Worm (Caenorhabditis elegans) whole organism, L4 larva: ENCODE measurements around the gene che-10.

ENCODE experiments used
- T26A8.4 ChIP-seq: fragments of 200-800 bp; sonication (Bioruptor generic); IDR thresholded peaks from 2 replicates; pipeline ENCODE4 v1.3.6; 2022; ENCODE audit warnings: missing genetic modification characterization, missing compliant biosample characterization
- Y48G9A.11 ChIP-seq: fragments of 200-800 bp; sonication (Bioruptor generic); IDR thresholded peaks from 2 replicates; pipeline ENCODE4 v1.3.6; 2022; ENCODE audit warnings: missing genetic modification reagents, missing genetic modification characterization, missing compliant biosample characterization
- Y5F2A.4 ChIP-seq: fragments of 200-800 bp; sonication (Bioruptor generic); optimal IDR thresholded peaks from 2 replicates; lab custom pipeline; 2018; ENCODE audit warnings: mild to moderate bottlenecking, missing genetic modification characterization, missing compliant biosample characterization
- ZK546.5 ChIP-seq, 2 experiments: sonication (generic microtip); optimal IDR thresholded peaks; 2 replicates each; lab custom pipeline; 2017; ENCODE audit warnings: missing biosample characterization in 2 of 2, missing genetic modification characterization in 2 of 2
- aly-2 ChIP-seq: sonication (generic microtip); optimal IDR thresholded peaks from 2 replicates; lab custom pipeline; 2018; ENCODE audit warnings: missing biosample characterization, missing genetic modification characterization
- ceh-28 ChIP-seq: fragments of 150-350 bp; optimal IDR thresholded peaks from 2 replicates; lab custom pipeline; 2014; ENCODE audit warnings: missing biosample characterization, missing genetic modification reagents, missing genetic modification characterization
- ceh-62 ChIP-seq: sonication (generic microtip); optimal IDR thresholded peaks from 2 replicates; lab custom pipeline; 2017; ENCODE audit warnings: missing biosample characterization, missing genetic modification characterization
- ceh-82 ChIP-seq: sonication (generic microtip); optimal IDR thresholded peaks from 2 replicates; lab custom pipeline; 2017; ENCODE audit warnings: missing biosample characterization, missing genetic modification characterization
- ces-1 ChIP-seq: fragments of 150-350 bp; sonication (generic microtip); optimal IDR thresholded peaks from 4 replicates; lab custom pipeline; 2014; ENCODE audit warnings: missing biosample characterization, missing genetic modification reagents, missing genetic modification characterization
- ctbp-1 ChIP-seq: fragments of 200-800 bp; sonication (Bioruptor generic); IDR thresholded peaks from 2 replicates; pipeline ENCODE4 v1.3.6; 2022; ENCODE audit warnings: missing genetic modification reagents, missing genetic modification characterization, missing compliant biosample characterization
- daf-16 ChIP-seq, 3 experiments: sonication (generic microtip); optimal IDR thresholded peaks; 2 replicates each; lab custom pipeline; 2016 to 2017; ENCODE audit warnings: missing genetic modification characterization in 3 of 3, missing genetic modification reagents in 3 of 3, mild to moderate bottlenecking in 2 of 3, missing compliant biosample characterization in 2 of 3, missing biosample characterization in 1 of 3, moderate library complexity in 1 of 3
- daf-19 ChIP-seq: fragments of 200-800 bp; sonication (Bioruptor generic); conservative IDR thresholded peaks from 2 replicates; pipeline ENCODE4 v1.3.6; 2022; ENCODE audit warnings: missing genetic modification characterization, missing compliant biosample characterization
- daf-8 ChIP-seq: fragments of 200-800 bp; sonication (Bioruptor generic); IDR thresholded peaks from 2 replicates; pipeline ENCODE4 v1.3.6; 2022; ENCODE audit warnings: missing genetic modification characterization, missing compliant biosample characterization
- dmd-6 ChIP-seq: fragments of 200-800 bp; sonication (Bioruptor generic); IDR thresholded peaks from 2 replicates; pipeline ENCODE4 v1.3.6; 2022; ENCODE audit warnings: missing genetic modification reagents, missing genetic modification characterization, missing compliant biosample characterization
- dmd-9 ChIP-seq: fragments of 200-800 bp; sonication (Bioruptor generic); IDR thresholded peaks from 2 replicates; pipeline ENCODE4 v1.3.6; 2022; ENCODE audit warnings: missing genetic modification reagents, missing genetic modification characterization, missing compliant biosample characterization
- duxl-1 ChIP-seq: sonication (generic microtip); optimal IDR thresholded peaks from 2 replicates; lab custom pipeline; 2016; ENCODE audit warnings: mild to moderate bottlenecking, missing genetic modification characterization, moderate library complexity, missing compliant biosample characterization; ENCODE audit not compliant: poor library complexity
- egl-43 ChIP-seq: fragments of 200-800 bp; sonication (Bioruptor generic); IDR thresholded peaks from 2 replicates; pipeline ENCODE4 v1.3.6; 2022; ENCODE audit warnings: missing genetic modification reagents, missing genetic modification characterization, missing compliant biosample characterization
- lim-7 ChIP-seq: fragments of 200-800 bp; sonication (Bioruptor generic); IDR thresholded peaks from 2 replicates; pipeline ENCODE4 v1.3.6; 2022; ENCODE audit warnings: missing genetic modification characterization, missing compliant biosample characterization
- lin-1 ChIP-seq: fragments of 200-800 bp; sonication (Bioruptor generic); IDR thresholded peaks from 2 replicates; pipeline ENCODE4 v1.3.6; 2022; ENCODE audit warnings: missing genetic modification reagents, missing genetic modification characterization, missing compliant biosample characterization
- lin-38 ChIP-seq: fragments of 200-800 bp; sonication (Bioruptor generic); IDR thresholded peaks from 2 replicates; pipeline ENCODE4 v1.3.6; 2022; ENCODE audit warnings: missing genetic modification reagents, missing genetic modification characterization, missing compliant biosample characterization
- lir-3 ChIP-seq: sonication (generic microtip); optimal IDR thresholded peaks from 2 replicates; lab custom pipeline; 2016; ENCODE audit warnings: mild to moderate bottlenecking, missing genetic modification characterization, missing compliant biosample characterization
- mdl-1 ChIP-seq, 2 experiments: fragments of 150-350 bp in 1 of 2; sonication (generic microtip) in 1 of 2; optimal IDR thresholded peaks; 2 replicates each; lab custom pipeline; 2014 to 2017; ENCODE audit warnings: missing biosample characterization in 2 of 2, missing genetic modification characterization in 2 of 2
- nhr-102 ChIP-seq: sonication (generic microtip); optimal IDR thresholded peaks from 2 replicates; lab custom pipeline; 2016; ENCODE audit warnings: mild to moderate bottlenecking, missing genetic modification characterization, moderate library complexity, missing compliant biosample characterization
- nhr-237 ChIP-seq: sonication (generic microtip); optimal IDR thresholded peaks from 2 replicates; lab custom pipeline; 2017; ENCODE audit warnings: missing biosample characterization, missing genetic modification characterization
- nhr-25 ChIP-seq: sonication (generic microtip); optimal IDR thresholded peaks from 2 replicates; lab custom pipeline; 2017; ENCODE audit warnings: missing genetic modification characterization, mild to moderate bottlenecking, missing compliant biosample characterization, antibody characterized with exemption, moderate library complexity, borderline replicate concordance; ENCODE audit not compliant: insufficient read depth
- snpc-1.2 ChIP-seq: fragments of 200-800 bp; sonication (Bioruptor generic); IDR thresholded peaks from 2 replicates; pipeline ENCODE4 v1.3.6; 2022; ENCODE audit warnings: missing genetic modification reagents, missing genetic modification characterization, missing compliant biosample characterization
- snpc-4 ChIP-seq: fragments of 150-350 bp; optimal IDR thresholded peaks from 2 replicates; lab custom pipeline; 2014; ENCODE audit warnings: missing biosample characterization, missing genetic modification characterization
- spr-1 ChIP-seq: sonication (generic microtip); optimal IDR thresholded peaks from 2 replicates; lab custom pipeline; 2016; ENCODE audit warnings: mild to moderate bottlenecking, missing genetic modification characterization, missing compliant biosample characterization
- tag-97 ChIP-seq: fragments of 200-800 bp; sonication (Bioruptor generic); IDR thresholded peaks from 2 replicates; pipeline ENCODE4 v1.3.6; 2022; ENCODE audit warnings: missing genetic modification characterization, missing compliant biosample characterization
- unc-39 ChIP-seq: sonication (generic microtip); optimal IDR thresholded peaks from 2 replicates; lab custom pipeline; 2017; ENCODE audit warnings: missing biosample characterization, missing genetic modification characterization
- vab-7 ChIP-seq: fragments of 200-800 bp; sonication (Bioruptor generic); IDR thresholded peaks from 2 replicates; pipeline ENCODE4 v1.3.6; 2022; ENCODE audit warnings: missing genetic modification reagents, missing genetic modification characterization, missing compliant biosample characterization

The che-10 gene

DNA sequence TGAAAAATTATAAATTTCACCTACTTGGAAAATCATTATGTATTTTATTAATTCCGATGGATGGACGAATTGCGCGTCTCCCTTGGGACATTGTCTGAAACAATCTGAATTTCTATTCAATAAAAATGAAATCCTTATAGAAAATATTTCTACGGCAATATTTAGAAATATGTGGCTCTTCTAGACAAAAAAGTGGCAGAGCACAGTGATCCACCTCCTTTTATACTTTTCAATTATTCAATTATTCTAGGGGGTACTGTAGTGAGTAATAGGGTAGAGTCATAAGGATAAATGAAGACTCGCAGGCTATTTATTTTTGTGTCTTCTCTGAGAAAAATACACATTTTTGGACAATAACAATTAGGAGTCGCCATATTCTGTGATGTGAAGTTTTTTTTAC, 25.0 kb upstream of the che-10 start, which contains the start of gene T05A7.12:
TSS of gene T05A7.12 (minus strand) at position 101 of the 400 bp plus-strand sequence.
- no peak for TF ChIP-seq lir-3
- TF ChIP-seq nhr-237 (tag; lab: Kevin White, UChicago): no peak

DNA sequence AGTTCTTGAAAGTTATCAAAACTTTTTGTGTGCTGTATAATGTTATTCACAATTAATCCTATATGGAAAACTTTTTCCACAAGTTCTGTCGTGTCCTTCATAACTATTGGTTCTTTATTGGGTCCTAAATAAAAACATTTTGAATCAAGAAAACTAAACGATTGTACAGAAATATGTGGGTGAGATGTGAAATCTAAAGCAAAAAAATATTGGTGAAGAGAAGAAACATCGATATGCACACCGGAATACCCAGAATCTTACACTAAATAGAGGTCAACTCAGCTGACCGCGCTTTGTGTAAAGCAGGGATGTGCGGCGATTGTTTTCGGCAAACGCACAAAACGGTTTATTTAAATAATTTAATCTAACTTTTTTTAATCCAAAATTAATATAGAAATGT, 23.1 kb upstream of the che-10 start, which contains the start of gene T05A7.13:
TSS of gene T05A7.13 (minus strand) at position 101 of the 400 bp plus-strand sequence.
- no peak for TF ChIP-seq ctbp-1 (GFP tag; lab: Robert Waterston, UW)
- TF ChIP-seq Y48G9A.11 (GFP tag; lab: Robert Waterston, UW): no peak
- no peak for TF ChIP-seq vab-7 (GFP tag; lab: Robert Waterston, UW)
- no peak for TF ChIP-seq lin-1 (GFP tag; lab: Robert Waterston, UW)
- TF ChIP-seq Y5F2A.4 (GFP tag; lab: Kevin White, UChicago): no peak
- TF ChIP-seq daf-8 (GFP tag; lab: Robert Waterston, UW): no peak
- TF ChIP-seq lin-38 (GFP tag; lab: Robert Waterston, UW): no peak
- TF ChIP-seq snpc-4 (tag; lab: Kevin White, UChicago): no peak
- TF ChIP-seq duxl-1 (tag; lab: Kevin White, UChicago): no peak
- TF ChIP-seq unc-39 (tag; lab: Kevin White, UChicago): no peak
- no peak for TF ChIP-seq egl-43 (GFP tag; lab: Robert Waterston, UW)
- no peak for TF ChIP-seq nhr-25 (tag; lab: Kevin White, UChicago)

- no peak for TF ChIP-seq nhr-102 (tag; lab: Kevin White, UChicago)
- no peak for TF ChIP-seq daf-19 (GFP tag; lab: Robert Waterston, UW)
- TF ChIP-seq snpc-1.2 (GFP tag; lab: Robert Waterston, UW): no peak
- TF ChIP-seq ZK546.5 (tag; optimal IDR thresholded peaks at IDR 0.05; lab: Kevin White, UChicago): no peak
- no peak for TF ChIP-seq lim-7 (GFP tag; lab: Robert Waterston, UW)
- TF ChIP-seq mdl-1 (tag; optimal IDR thresholded peaks at IDR 0.05; lab: Kevin White, UChicago): no peak
- TF ChIP-seq ceh-28 (tag; lab: Kevin White, UChicago): no peak
- no peak for TF ChIP-seq aly-2 (tag; lab: Kevin White, UChicago)
- TF ChIP-seq dmd-6 (GFP tag; lab: Robert Waterston, UW): no peak
- no peak for TF ChIP-seq ceh-62 (tag; lab: Kevin White, UChicago)
- no peak for TF ChIP-seq ceh-82 (tag; lab: Kevin White, UChicago)
- TF ChIP-seq dmd-9 (GFP tag; lab: Robert Waterston, UW): no peak
- no peak for TF ChIP-seq spr-1
- TF ChIP-seq, all 104 proteins: peak for 0
Observed at ce11 chrII:4658245-4658644, 20.1 kb upstream of the che-10 start.

- TF ChIP-seq Y48G9A.11 (GFP tag; lab: Robert Waterston, UW) (no peak), daf-16 (GFP tag; optimal IDR thresholded peaks at IDR 0.05; lab: Kevin White, UChicago) (no peak), daf-16 (tag; optimal IDR thresholded peaks at IDR 0.05; lab: Kevin White, UChicago) (peak; percentile 83)
Observed at ce11 chrII:4657370-4657769, 19.2 kb upstream of the che-10 start.

- no peak for TF ChIP-seq T26A8.4 (GFP tag; lab: Robert Waterston, UW)
- TF ChIP-seq snpc-1.2 (GFP tag; lab: Robert Waterston, UW): no peak
- TF ChIP-seq aly-2 (tag; lab: Kevin White, UChicago): no peak
- no peak for TF ChIP-seq tag-97 (GFP tag; lab: Robert Waterston, UW)
- no peak for TF ChIP-seq ces-1 (GFP tag; lab: Kevin White, UChicago)
Observed at ce11 chrII:4655834-4656233, 17.7 kb upstream of the che-10 start, which contains the start of gene fut-6. fut-6 (minus strand) TSS chrII:4655934.
